Worm (Caenorhabditis elegans) whole organism, L2 larva: Measurements from ENCODE around the gene spin-2.

ENCODE experiments used
- F13H6.1 ChIP-seq: sonication (generic microtip); optimal IDR thresholded peaks from 2 replicates; lab custom pipeline; 2016; ENCODE audit warnings: missing genetic modification characterization, missing compliant biosample characterization
- aly-2 ChIP-seq: fragments of 150-350 bp; optimal IDR thresholded peaks from 2 replicates; lab custom pipeline; 2014; ENCODE audit warnings: missing biosample characterization, missing genetic modification characterization
- ceh-82 ChIP-seq: fragments of 150-350 bp; optimal IDR thresholded peaks from 2 replicates; lab custom pipeline; 2014; ENCODE audit warnings: missing biosample characterization, missing genetic modification characterization
- elt-1 ChIP-seq: fragments of 150-350 bp; optimal IDR thresholded peaks from 2 replicates; lab custom pipeline; 2014; ENCODE audit warnings: missing biosample characterization, missing genetic modification characterization
- lsy-2 ChIP-seq, 2 experiments: fragments of 150-350 bp in 1 of 2; sonication (generic microtip) in 1 of 2; optimal IDR thresholded peaks; 2 replicates each; lab custom pipeline; 2014 to 2017; ENCODE audit warnings: missing biosample characterization in 2 of 2, missing genetic modification characterization in 2 of 2
- nhr-11 ChIP-seq: fragments of 150-350 bp; optimal IDR thresholded peaks from 2 replicates; lab custom pipeline; 2014; ENCODE audit warnings: missing biosample characterization, missing genetic modification characterization
- nhr-21 ChIP-seq: fragments of 150-350 bp; optimal IDR thresholded peaks from 2 replicates; lab custom pipeline; 2014; ENCODE audit warnings: missing biosample characterization, missing genetic modification characterization
- nhr-23 ChIP-seq: fragments of 150-350 bp; optimal IDR thresholded peaks from 2 replicates; lab custom pipeline; 2014; ENCODE audit warnings: missing biosample characterization, missing genetic modification reagents, missing genetic modification characterization
- nhr-237 ChIP-seq: fragments of 150-350 bp; optimal IDR thresholded peaks from 2 replicates; lab custom pipeline; 2014; ENCODE audit warnings: missing biosample characterization, missing genetic modification characterization
- nhr-77 ChIP-seq: fragments of 150-350 bp; optimal IDR thresholded peaks from 2 replicates; lab custom pipeline; 2014; ENCODE audit warnings: missing biosample characterization, missing genetic modification characterization
- snpc-4 ChIP-seq: fragments of 150-350 bp; optimal IDR thresholded peaks from 2 replicates; lab custom pipeline; 2014; ENCODE audit warnings: missing biosample characterization, missing genetic modification characterization
- unc-39 ChIP-seq: fragments of 150-350 bp; optimal IDR thresholded peaks from 2 replicates; lab custom pipeline; 2014; ENCODE audit warnings: missing biosample characterization, missing genetic modification characterization
- zag-1 ChIP-seq: fragments of 150-350 bp; optimal IDR thresholded peaks from 2 replicates; lab custom pipeline; 2014; ENCODE audit warnings: missing biosample characterization, missing genetic modification characterization

DNA sequence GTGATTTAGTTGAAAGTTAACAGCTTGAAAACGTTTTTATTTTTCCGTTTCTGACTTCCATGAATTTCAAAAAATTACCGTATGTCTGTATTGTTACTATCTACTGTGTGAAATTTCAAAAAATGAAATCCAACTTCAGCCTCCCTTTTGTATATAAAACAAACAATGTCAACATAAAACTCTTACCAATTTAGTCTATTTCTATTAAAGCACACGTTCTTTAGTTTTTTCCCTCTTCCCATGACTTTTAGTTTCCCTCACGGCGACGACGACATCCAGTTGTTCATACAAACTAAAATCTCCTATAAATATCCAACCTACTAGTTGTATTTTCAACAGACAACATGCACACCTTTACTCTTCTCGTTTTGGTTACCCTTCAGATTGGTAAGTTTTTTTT is 27.5 kb upstream of the spin-2 start, which contains the start of gene scl-3:
- TF ChIP-seq nhr-237 (tag; lab: Kevin White, UChicago) (no peak), nhr-77 (tag; lab: Kevin White, UChicago) (no peak), lsy-2 (tag; optimal IDR thresholded peaks at IDR 0.05; lab: Kevin White, UChicago) (no peak), F13H6.1 (no peak), elt-1 (tag; lab: Kevin White, UChicago) (no peak), zag-1 (tag; lab: Kevin White, UChicago) (no peak), snpc-4 (tag; lab: Kevin White, UChicago) (no peak), aly-2 (no peak), unc-39 (tag; lab: Kevin White, UChicago) (no peak), nhr-11 (tag; lab: Kevin White, UChicago) (no peak), nhr-23 (tag; lab: Kevin White, UChicago) (no peak), ceh-82 (tag; lab: Kevin White, UChicago) (no peak), nhr-21 (tag; lab: Kevin White, UChicago) (no peak)
